Worm (Caenorhabditis elegans) whole organism, mixed stage, embryonic: ENCODE measurements around the gene col-80.

ENCODE experiments used
- blmp-1 ChIP-seq: fragments of 150-350 bp; optimal IDR thresholded peaks from 2 replicates; lab custom pipeline; 2014; ENCODE audit warnings: missing biosample characterization, missing genetic modification characterization
- ces-1 ChIP-seq: fragments of 150-350 bp; optimal IDR thresholded peaks from 2 replicates; lab custom pipeline; 2014; ENCODE audit warnings: missing biosample characterization, missing genetic modification reagents, missing genetic modification characterization
- elt-3 ChIP-seq: fragments of 150-350 bp; optimal IDR thresholded peaks from 2 replicates; lab custom pipeline; 2014; ENCODE audit warnings: missing biosample characterization, missing genetic modification characterization
- ham-2 ChIP-seq: fragments of 200-800 bp; sonication (Bioruptor generic); optimal IDR thresholded peaks from 2 replicates; lab custom pipeline; 2018; ENCODE audit warnings: mild to moderate bottlenecking, missing genetic modification characterization, missing compliant biosample characterization
- lsy-2 ChIP-seq: fragments of 150-350 bp; optimal IDR thresholded peaks from 2 replicates; lab custom pipeline; 2014; ENCODE audit warnings: missing biosample characterization, missing genetic modification characterization
- mep-1 ChIP-seq: fragments of 150-350 bp; optimal IDR thresholded peaks from 2 replicates; lab custom pipeline; 2017; ENCODE audit warnings: missing biosample characterization, missing genetic modification reagents, missing genetic modification characterization, inconsistent platforms
- nhr-12 ChIP-seq: fragments of 150-350 bp; optimal IDR thresholded peaks from 2 replicates; lab custom pipeline; 2014; ENCODE audit warnings: missing biosample characterization, missing genetic modification characterization
- nhr-237 ChIP-seq: fragments of 150-350 bp; optimal IDR thresholded peaks from 2 replicates; lab custom pipeline; 2014; ENCODE audit warnings: missing biosample characterization, missing genetic modification characterization
- nhr-76 ChIP-seq: sonication (generic microtip); optimal IDR thresholded peaks from 2 replicates; lab custom pipeline; 2017; ENCODE audit warnings: missing biosample characterization, missing genetic modification characterization
- pha-4 ChIP-seq: fragments of 150-350 bp; optimal IDR thresholded peaks from 2 replicates; lab custom pipeline; 2018; ENCODE audit warnings: missing biosample characterization, missing genetic modification reagents, missing genetic modification characterization
- sptf-1 ChIP-seq: sonication (generic microtip); optimal IDR thresholded peaks from 2 replicates; lab custom pipeline; 2017; ENCODE audit warnings: mild to moderate bottlenecking, missing genetic modification characterization, moderate library complexity, missing compliant biosample characterization
- unc-62 ChIP-seq: fragments of 150-350 bp; optimal IDR thresholded peaks from 2 replicates; lab custom pipeline; 2014; ENCODE audit warnings: missing biosample characterization, missing genetic modification reagents, missing genetic modification characterization

ce11 chrII:10704575-10705170, 2.3 kb upstream of the col-80 start, which contains the start of gene col-39:
- TF ChIP-seq unc-62 (GFP tag; lab: Kevin White, UChicago) (no peak), nhr-12 (tag; lab: Kevin White, UChicago) (no peak), ces-1 (GFP tag; lab: Kevin White, UChicago) (no peak), nhr-76 (tag; lab: Kevin White, UChicago) (no peak), nhr-237 (tag; lab: Kevin White, UChicago) (no peak), mep-1 (no peak), ham-2 (GFP tag; lab: Kevin White, UChicago) (no peak), elt-3 (tag; lab: Kevin White, UChicago) (no peak), sptf-1 (tag; lab: Kevin White, UChicago) (no peak), pha-4 (no peak), blmp-1 (tag; lab: Kevin White, UChicago) (no peak), lsy-2 (tag; lab: Kevin White, UChicago) (no peak)
